Fruit fly (Drosophila melanogaster) whole organism, wandering third instar larva: ENCODE results near the gene Mco4.

ENCODE experiments used
- Dfd ChIP-seq: fragments of >200 bp; optimal IDR thresholded peaks from 2 replicates; lab custom pipeline; 2017; ENCODE audit warnings: missing biosample characterization, missing genetic modification characterization
- Hr78 ChIP-seq: fragments of >200 bp; optimal IDR thresholded peaks from 2 replicates; lab custom pipeline; 2017; ENCODE audit warnings: missing biosample characterization, missing genetic modification characterization
- br ChIP-seq: fragments of 200-800 bp; sonication (Bioruptor generic); optimal IDR thresholded peaks from 2 replicates; lab custom pipeline; 2016; ENCODE audit warnings: missing biosample characterization, missing genetic modification characterization
- lola ChIP-seq: fragments of >200 bp; optimal IDR thresholded peaks from 2 replicates; lab custom pipeline; 2017; ENCODE audit warnings: missing biosample characterization, missing genetic modification characterization

DNA sequence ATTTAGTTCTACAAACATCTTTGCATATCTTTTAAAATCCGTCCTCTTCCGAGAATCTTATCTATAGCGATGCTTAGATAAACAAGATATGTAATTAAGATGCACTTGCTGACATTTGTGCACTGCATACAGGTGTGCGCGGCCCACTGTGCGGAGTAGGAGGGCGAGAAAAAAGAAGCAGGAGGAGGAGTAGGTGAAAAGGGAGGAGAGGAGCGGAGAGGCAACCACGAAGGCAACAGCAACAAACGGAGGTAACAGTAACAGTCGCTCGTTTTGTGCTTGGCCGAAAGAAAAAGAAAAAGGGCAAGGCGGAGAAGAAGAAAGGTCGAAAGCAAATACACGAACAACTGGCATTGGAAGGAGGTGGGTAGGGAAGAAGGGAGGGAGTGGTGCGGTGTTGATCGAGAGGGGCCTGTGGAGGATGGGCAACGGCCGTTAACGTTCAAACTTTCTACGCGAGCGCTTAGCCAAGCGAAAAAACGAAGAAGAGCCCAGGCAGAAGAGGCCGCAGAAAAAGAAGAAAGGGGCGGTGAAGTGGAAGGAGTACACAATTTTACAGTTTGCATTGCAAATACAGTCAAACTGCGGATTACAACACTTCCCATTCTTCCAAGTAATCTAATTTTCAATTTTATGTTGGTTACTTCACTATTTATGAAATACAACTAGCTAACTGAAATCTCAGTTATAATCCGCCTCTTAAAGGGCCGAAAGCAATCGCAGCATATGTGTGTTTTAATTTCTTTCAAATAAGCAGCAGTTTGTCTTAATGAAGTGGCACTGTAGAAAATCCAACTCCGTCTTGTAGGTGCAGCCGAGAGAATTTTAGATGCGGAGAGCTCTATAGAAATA lies 23.5 kb downstream of the Mco4 start:
- TF ChIP-seq br (GFP tag; lab: Kevin White, UChicago) (no peak), Dfd (GFP tag; lab: Kevin White, UChicago) (no peak), Hr78 (GFP tag; lab: Kevin White, UChicago) (no peak), lola (GFP tag; lab: Kevin White, UChicago) (no peak)
